Worm (Caenorhabditis elegans): Measurements from ENCODE around the gene C03B1.9.

The C03B1.9 gene

DNA sequence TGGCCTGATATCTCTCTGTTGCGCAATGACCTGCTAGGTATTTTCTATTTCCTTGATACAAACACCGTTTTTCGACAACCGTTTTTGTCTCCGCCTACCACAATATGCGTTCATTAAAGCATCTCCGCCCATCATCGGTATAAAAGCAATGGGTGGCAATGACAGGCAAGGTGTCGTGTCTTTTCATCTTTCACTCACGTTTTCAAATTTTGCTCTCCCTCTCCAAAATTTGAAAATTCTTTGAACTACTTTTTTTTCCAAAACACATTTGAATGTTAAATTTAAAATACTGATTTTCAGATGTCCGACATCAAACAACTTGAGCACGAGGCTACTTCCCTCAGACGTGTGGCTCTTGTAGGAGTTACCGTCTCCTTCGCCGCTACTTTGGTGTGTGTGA, 18.1 kb downstream of the C03B1.9 start, which contains the start of gene col-169:
col-169 (plus strand) TSS at position 301 of the 400 bp plus-strand sequence.
- TF ChIP-seq ceh-6 (GFP tag; optimal IDR thresholded peaks at IDR 0.05) = no peak

DNA sequence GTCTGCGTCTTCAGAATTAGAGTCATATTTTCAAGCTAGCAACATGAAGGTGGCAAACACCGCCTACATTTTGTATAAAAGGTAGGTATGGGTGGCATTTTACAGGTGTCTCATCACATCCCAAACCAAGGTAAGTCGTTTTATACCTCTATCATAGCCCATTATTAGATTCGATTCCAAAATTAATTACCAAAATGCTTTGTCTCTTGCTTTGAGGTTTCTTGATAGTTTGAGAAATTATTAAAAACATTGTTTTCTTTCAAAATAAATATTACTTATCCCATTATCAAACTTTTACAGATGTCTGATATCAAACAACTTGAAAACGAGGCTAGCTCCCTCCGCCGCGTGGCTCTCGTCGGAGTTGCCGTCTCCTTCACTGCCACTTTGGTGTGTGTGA, 20.8 kb downstream of the C03B1.9 start, which contains the start of gene col-168:
col-168 (plus strand) TSS at position 301 of the 400 bp plus-strand sequence.
- TF ChIP-seq ceh-45 (GFP tag; IDR thresholded peaks at IDR 0.05) (no peak), pros-1 (tag; optimal IDR thresholded peaks at IDR 0.05) (no peak), C08G9.2 (tag; optimal IDR thresholded peaks at IDR 0.05) (no peak), Y22D7AL.16 (tag; optimal IDR thresholded peaks at IDR 0.05) (no peak), ama-1 (optimal IDR thresholded peaks at IDR 0.05) (no peak), unc-3 (GFP tag; conservative IDR thresholded peaks at IDR 0.05) (no peak), unc-3 (tag; optimal IDR thresholded peaks at IDR 0.05) (no peak), K02D7.2 (tag; optimal IDR thresholded peaks at IDR 0.05) (no peak), zip-5 (tag; optimal IDR thresholded peaks at IDR 0.05) (no peak), rnt-1 (tag; optimal IDR thresholded peaks at IDR 0.05) (no peak), lin-11 (tag; optimal IDR thresholded peaks at IDR 0.05) (no peak), lim-6 (tag; optimal IDR thresholded peaks at IDR 0.05) (no peak), nhr-11 (tag; optimal IDR thresholded peaks at IDR 0.05) (no peak), ceh-34 (tag; optimal IDR thresholded peaks at IDR 0.05) (no peak), dmd-4 (tag; optimal IDR thresholded peaks at IDR 0.05; ENCODE audit: borderline replicate concordance) (no peak), pax-1 (tag; optimal IDR thresholded peaks at IDR 0.05) (no peak), unc-55 (GFP tag; optimal IDR thresholded peaks at IDR 0.05) (no peak), pag-3 (tag; optimal IDR thresholded peaks at IDR 0.05; ENCODE audit: borderline replicate concordance) (no peak), pha-2 (tag; optimal IDR thresholded peaks at IDR 0.05) (no peak), eyg-1 (tag; optimal IDR thresholded peaks at IDR 0.05) (no peak), hlh-15 (tag; optimal IDR thresholded peaks at IDR 0.05) (no peak)

DNA sequence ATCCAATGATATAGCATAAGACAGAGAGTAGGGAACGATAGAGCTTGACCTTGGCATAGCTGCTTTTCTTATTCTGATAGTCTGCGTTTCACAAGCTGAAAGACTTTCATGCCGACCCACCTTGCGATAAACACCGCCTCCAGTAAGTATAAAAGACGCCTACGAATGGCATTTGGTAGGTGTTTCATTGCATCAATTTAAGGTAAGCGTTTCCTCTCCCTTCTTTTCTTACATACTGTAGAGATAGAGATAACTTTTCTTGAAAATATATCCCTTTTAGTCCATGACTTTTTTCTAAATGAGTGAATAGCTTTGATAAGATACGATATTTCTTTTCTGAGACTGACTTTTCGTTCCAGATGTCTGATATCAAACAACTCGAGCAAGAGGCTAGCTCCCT, 23.8 kb downstream of the C03B1.9 start, which contains the start of gene col-167:
col-167 (plus strand) TSS at position 360 of the 400 bp plus-strand sequence.
- TF ChIP-seq pag-3 (tag; optimal IDR thresholded peaks at IDR 0.05; ENCODE audit: borderline replicate concordance) = no peak
- TF ChIP-seq elt-4 (tag; optimal IDR thresholded peaks at IDR 0.05) = no peak
- no peak for TF ChIP-seq C08G9.2 (tag; optimal IDR thresholded peaks at IDR 0.05)
- no peak for TF ChIP-seq gmeb-2 (tag; optimal IDR thresholded peaks at IDR 0.05)
- TF ChIP-seq ceh-9 (tag; optimal IDR thresholded peaks at IDR 0.05) = no peak
- TF ChIP-seq fkh-6 (tag; optimal IDR thresholded peaks at IDR 0.05) = no peak
- TF ChIP-seq odd-2 (tag; optimal IDR thresholded peaks at IDR 0.05) = no peak
- no peak for TF ChIP-seq hlh-15 (tag; optimal IDR thresholded peaks at IDR 0.05)
- no peak for TF ChIP-seq pax-1 (tag; optimal IDR thresholded peaks at IDR 0.05)
- no peak for TF ChIP-seq fax-1 (tag; optimal IDR thresholded peaks at IDR 0.05)
- TF ChIP-seq hlh-8 (tag; optimal IDR thresholded peaks at IDR 0.05) = no peak
- TF ChIP-seq npax-4 (tag; optimal IDR thresholded peaks at IDR 0.05) = no peak
- TF ChIP-seq ceh-6 (GFP tag; optimal IDR thresholded peaks at IDR 0.05) = no peak
- no peak for TF ChIP-seq ttx-3 (tag; optimal IDR thresholded peaks at IDR 0.05)
- TF ChIP-seq ceh-19 (GFP tag; optimal IDR thresholded peaks at IDR 0.05) = no peak
- no peak for TF ChIP-seq lin-11 (tag; optimal IDR thresholded peaks at IDR 0.05)
- TF ChIP-seq rnt-1 (tag; optimal IDR thresholded peaks at IDR 0.05) = no peak
- TF ChIP-seq C38D4.7 (GFP tag; optimal IDR thresholded peaks at IDR 0.05) = no peak
- TF ChIP-seq pat-9 (tag; optimal IDR thresholded peaks at IDR 0.05) = no peak

DNA sequence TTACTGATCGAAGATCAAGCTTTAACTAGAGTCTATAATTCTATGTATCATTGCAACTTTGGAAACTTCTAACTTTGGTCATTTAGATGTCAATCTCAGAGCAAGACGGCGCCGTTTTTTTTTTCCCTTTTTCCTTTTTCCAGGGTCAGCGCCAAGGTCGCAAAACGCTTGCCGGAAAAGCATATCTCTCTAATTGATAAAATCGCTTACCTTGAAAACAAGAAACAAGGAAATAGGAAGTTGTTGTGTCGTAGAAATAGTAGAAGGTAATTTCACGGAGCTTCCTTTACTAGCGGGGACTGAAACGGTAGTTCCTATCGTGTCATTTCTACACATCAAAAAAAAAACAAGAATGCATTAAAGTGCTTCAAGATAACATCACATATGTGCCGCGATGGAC, 25.5 kb downstream of the C03B1.9 start:
- TF ChIP-seq ceh-24 (tag; optimal IDR thresholded peaks at IDR 0.05) = no peak
- no peak for TF ChIP-seq tbx-2 (tag; optimal IDR thresholded peaks at IDR 0.05)
- TF ChIP-seq elt-4 (tag; optimal IDR thresholded peaks at IDR 0.05) = no peak

DNA sequence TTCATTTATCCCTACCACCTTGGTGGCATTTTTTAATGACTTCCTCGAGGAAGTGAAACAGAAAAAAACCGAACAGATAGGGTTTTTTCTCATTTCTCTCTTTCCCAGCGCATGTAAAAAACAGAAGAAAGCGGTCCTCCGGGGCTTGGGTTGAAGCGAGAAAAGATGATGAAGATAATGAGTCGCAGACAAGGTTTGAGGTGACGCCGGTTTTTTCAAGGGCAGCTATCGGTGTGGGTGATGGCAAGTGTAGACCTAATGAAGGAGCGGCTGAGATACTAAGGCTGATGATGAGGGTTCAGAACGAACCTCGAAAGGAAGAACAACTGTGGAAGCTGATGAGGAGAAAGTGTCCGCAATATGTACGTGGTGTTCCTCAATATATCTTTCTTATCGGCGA, 26.0 kb downstream of the C03B1.9 start:
- TF ChIP-seq ceh-18 (tag; optimal IDR thresholded peaks at IDR 0.05) (no peak), unc-3 (GFP tag; conservative IDR thresholded peaks at IDR 0.05) (no peak), unc-3 (tag; optimal IDR thresholded peaks at IDR 0.05) (no peak), pax-1 (tag; optimal IDR thresholded peaks at IDR 0.05) (no peak), rnt-1 (tag; optimal IDR thresholded peaks at IDR 0.05) (no peak), Y22D7AL.16 (tag; optimal IDR thresholded peaks at IDR 0.05) (no peak), pha-4 (tag; optimal IDR thresholded peaks at IDR 0.05) (no peak), tbx-2 (tag; optimal IDR thresholded peaks at IDR 0.05) (no peak), unc-42 (tag; optimal IDR thresholded peaks at IDR 0.05) (no peak), C08G9.2 (tag; optimal IDR thresholded peaks at IDR 0.05) (no peak), ceh-2 (tag; optimal IDR thresholded peaks at IDR 0.05) (no peak), syd-9 (tag; optimal IDR thresholded peaks at IDR 0.05) (no peak), sox-4 (tag; optimal IDR thresholded peaks at IDR 0.05) (no peak), F13H6.1 (tag; optimal IDR thresholded peaks at IDR 0.05) (no peak)

Measured in whole organism, late embryonic.